Fruit fly (Drosophila melanogaster): Measurements from ENCODE around the gene CAH8.
A peak's percentile ranks its signal among the peaks of the same experiment; 100 is the strongest.

Gene CAH8

dm6 chr3R:22421618-22422017 lies 32.1 kb upstream of the CAH8 start (continued):
- TF ChIP-seq fd96Cb (tag; optimal IDR thresholded peaks at IDR 0.05) (peak; percentile 54), Dp (GFP tag; optimal IDR thresholded peaks at IDR 0.05) (no peak), slbo (GFP tag; IDR thresholded peaks at IDR 0.05) (peak; percentile 89), row (GFP tag; IDR thresholded peaks at IDR 0.05) (peak; percentile 85), toy (GFP tag; IDR thresholded peaks at IDR 0.05) (no peak), CG1792 (GFP tag; optimal IDR thresholded peaks at IDR 0.05) (peak; percentile 27), ssp (GFP tag; IDR thresholded peaks at IDR 0.05) (peak; percentile 51), Doc3 (GFP tag; IDR thresholded peaks at IDR 0.05; ENCODE audit: partially characterized antibody) (no peak), HLH4C (GFP tag; IDR thresholded peaks at IDR 0.05; ENCODE audit: partially characterized antibody) (no peak), CG13424 (tag; optimal IDR thresholded peaks at IDR 0.05) (peak; percentile 66), CG2129 (GFP tag; IDR thresholded peaks at IDR 0.05; ENCODE audit: partially characterized antibody) (no peak), caup (GFP tag; optimal IDR thresholded peaks at IDR 0.05; ENCODE audit: severe bottlenecking) (peak; percentile 33), hbn (GFP tag; IDR thresholded peaks at IDR 0.05; ENCODE audit: partially characterized antibody) (no peak), hb (GFP tag; IDR thresholded peaks at IDR 0.05; ENCODE audit: partially characterized antibody) (no peak), sd (tag; optimal IDR thresholded peaks at IDR 0.05) (no peak), CG10979 (tag; optimal IDR thresholded peaks at IDR 0.05) (peak; percentile 28), CG33557 (GFP tag; optimal IDR thresholded peaks at IDR 0.05) (peak; percentile 32), Trl (optimal IDR thresholded peaks at IDR 0.05) (no peak), Trl (GFP tag; optimal IDR thresholded peaks at IDR 0.05) (peak; percentile 29), CG12744 (GFP tag; optimal IDR thresholded peaks at IDR 0.05) (peak; percentile 10), CG13123 (GFP tag; optimal IDR thresholded peaks at IDR 0.05) (no peak), scrt (GFP tag; optimal IDR thresholded peaks at IDR 0.05) (peak; percentile 28), CG6254 (GFP tag; optimal IDR thresholded peaks at IDR 0.05) (no peak), MESR4 (GFP tag; optimal IDR thresholded peaks at IDR 0.05) (no peak), sqz (GFP tag; optimal IDR thresholded peaks at IDR 0.05) (no peak), HmgZ (tag; optimal IDR thresholded peaks at IDR 0.05) (no peak), fu2 (GFP tag; optimal IDR thresholded peaks at IDR 0.05) (peak; percentile 18), CG2678 (tag; optimal IDR thresholded peaks at IDR 0.05) (peak; percentile 73), fd3F (GFP tag; optimal IDR thresholded peaks at IDR 0.05) (peak; percentile 67), Elba2 (GFP tag; optimal IDR thresholded peaks at IDR 0.05) (no peak), vnd (GFP tag; IDR thresholded peaks at IDR 0.05; ENCODE audit: partially characterized antibody) (no peak), maf-S (GFP tag; optimal IDR thresholded peaks at IDR 0.05) (peak; percentile 44), cato (GFP tag; optimal IDR thresholded peaks at IDR 0.05; ENCODE audit: borderline replicate concordance) (no peak), Ets97D (GFP tag; optimal IDR thresholded peaks at IDR 0.05) (no peak), CG12236 (GFP tag; optimal IDR thresholded peaks at IDR 0.05) (no peak), al (GFP tag; IDR thresholded peaks at IDR 0.05) (peak; percentile 64), amos (GFP tag; IDR thresholded peaks at IDR 0.05; ENCODE audit: partially characterized antibody) (no peak), CG18262 (tag; optimal IDR thresholded peaks at IDR 0.05) (peak; percentile 59), Hand (GFP tag; optimal IDR thresholded peaks at IDR 0.05) (no peak), pnt (GFP tag; optimal IDR thresholded peaks at IDR 0.05) (no peak), Dek (tag; optimal IDR thresholded peaks at IDR 0.05) (peak; percentile 57), CG10274 (GFP tag; optimal IDR thresholded peaks at IDR 0.05) (no peak), CG16815 (GFP tag; optimal IDR thresholded peaks at IDR 0.05) (peak; percentile 40), twi (tag; optimal IDR thresholded peaks at IDR 0.05) (peak; percentile 24), Scr (GFP tag; IDR thresholded peaks at IDR 0.05; ENCODE audit: partially characterized antibody) (no peak), emc (GFP tag; optimal IDR thresholded peaks at IDR 0.05) (no peak), oc (tag; optimal IDR thresholded peaks at IDR 0.05) (no peak), CG14965 (GFP tag; optimal IDR thresholded peaks at IDR 0.05; ENCODE audit: borderline replicate concordance) (no peak), CG9437 (GFP tag; optimal IDR thresholded peaks at IDR 0.05) (no peak), org-1 (GFP tag; optimal IDR thresholded peaks at IDR 0.05) (no peak)

Data from whole organism, embryonic.